Fruit fly (Drosophila melanogaster) whole organism, embryonic: ENCODE data around the gene Lcp65Ab1.
A peak's percentile ranks its signal among the peaks of the same experiment; 100 is the strongest.

ENCODE experiments used
- ATbp ChIP-seq: fragments of 200-800 bp; sonication (Bioruptor generic); optimal IDR thresholded peaks from 2 replicates; lab custom pipeline; 2017; ENCODE audit warnings: missing biosample characterization, mild to moderate bottlenecking, missing genetic modification characterization, missing genetic modification reagents
- Atf-2 ChIP-seq: fragments of 200-800 bp; sonication (Bioruptor generic); optimal IDR thresholded peaks from 2 replicates; lab custom pipeline; 2016; ENCODE audit warnings: missing biosample characterization, missing genetic modification characterization
- Atf3 ChIP-seq: fragments of 200-800 bp; sonication (Bioruptor generic); optimal IDR thresholded peaks from 3 replicates; lab custom pipeline; 2016; ENCODE audit warnings: missing biosample characterization, missing genetic modification characterization
- CG1024 ChIP-seq: fragments of 200-800 bp; sonication (Bioruptor generic); IDR thresholded peaks from 2 replicates; pipeline ENCODE4 v1.3.6; 2022; ENCODE audit warnings: missing biosample characterization, missing genetic modification characterization
- CG13123 ChIP-seq: fragments of 200-800 bp; sonication (Bioruptor generic); optimal IDR thresholded peaks from 2 replicates; lab custom pipeline; 2016; ENCODE audit warnings: missing biosample characterization, missing genetic modification characterization
- CG13287 ChIP-seq: fragments of 200-800 bp; sonication (Bioruptor generic); IDR thresholded peaks from 2 replicates; pipeline ENCODE4 v1.3.6; 2022; ENCODE audit warnings: missing biosample characterization, missing genetic modification characterization; ENCODE audit not compliant: partially characterized antibody
- CG14860 ChIP-seq: fragments of 200-800 bp; sonication (Bioruptor generic); IDR thresholded peaks from 3 replicates; pipeline ENCODE4 v1.3.6; 2022; ENCODE audit warnings: missing biosample characterization, missing genetic modification characterization; ENCODE audit not compliant: partially characterized antibody
- CG15011 ChIP-seq: fragments of 200-800 bp; sonication (Bioruptor generic); optimal IDR thresholded peaks from 3 replicates; lab custom pipeline; 2018; ENCODE audit warnings: missing biosample characterization, mild to moderate bottlenecking, missing genetic modification characterization
- CG16779 ChIP-seq: fragments of 200-800 bp; sonication (Bioruptor generic); IDR thresholded peaks from 2 replicates; pipeline ENCODE4 v1.3.6; 2022; ENCODE audit warnings: missing biosample characterization, missing genetic modification characterization
- CG16815 ChIP-seq: fragments of 200-800 bp; sonication (Bioruptor generic); optimal IDR thresholded peaks from 3 replicates; lab custom pipeline; 2017; ENCODE audit warnings: missing biosample characterization, mild to moderate bottlenecking, missing genetic modification characterization
- CG18476 ChIP-seq: fragments of 200-800 bp; sonication (Bioruptor generic); optimal IDR thresholded peaks from 2 replicates; lab custom pipeline; 2016; ENCODE audit warnings: missing biosample characterization, mild to moderate bottlenecking, missing genetic modification characterization
- CG18619 ChIP-seq: fragments of 200-800 bp; sonication (Bioruptor generic); optimal IDR thresholded peaks from 3 replicates; lab custom pipeline; 2017; ENCODE audit warnings: missing biosample characterization, mild to moderate bottlenecking, missing genetic modification characterization
- CG3163 ChIP-seq: fragments of 200-800 bp; sonication (Bioruptor generic); optimal IDR thresholded peaks from 3 replicates; lab custom pipeline; 2016; ENCODE audit warnings: missing biosample characterization, missing genetic modification characterization
- CG33557 ChIP-seq: fragments of 200-800 bp; sonication (Bioruptor generic); optimal IDR thresholded peaks from 2 replicates; lab custom pipeline; 2019; ENCODE audit warnings: missing biosample characterization, mild to moderate bottlenecking, missing genetic modification characterization, moderate library complexity
- CG4282 ChIP-seq: fragments of 200-800 bp; sonication (Bioruptor generic); optimal IDR thresholded peaks from 2 replicates; lab custom pipeline; 2016; ENCODE audit warnings: missing biosample characterization, missing genetic modification characterization
- CG4360 ChIP-seq: fragments of 200-800 bp; sonication (Bioruptor generic); IDR thresholded peaks from 2 replicates; pipeline ENCODE4 v1.3.6; 2022; ENCODE audit warnings: missing biosample characterization, missing genetic modification characterization
- CG4404 ChIP-seq: fragments of 200-800 bp; sonication (Bioruptor generic); IDR thresholded peaks from 2 replicates; pipeline ENCODE4 v1.3.6; 2022; ENCODE audit warnings: missing biosample characterization, missing genetic modification characterization
- CG7839 ChIP-seq: fragments of 200-800 bp; sonication (Bioruptor generic); optimal IDR thresholded peaks from 3 replicates; lab custom pipeline; 2018; ENCODE audit warnings: missing biosample characterization, mild to moderate bottlenecking, missing genetic modification characterization, moderate library complexity
- CG8478 ChIP-seq: fragments of >200 bp; optimal IDR thresholded peaks from 2 replicates; lab custom pipeline; 2018
- CG9437 ChIP-seq: fragments of 200-800 bp; sonication (Bioruptor generic); optimal IDR thresholded peaks from 2 replicates; lab custom pipeline; 2018; ENCODE audit warnings: missing biosample characterization, mild to moderate bottlenecking, missing genetic modification characterization
- CG9817 ChIP-seq: fragments of 200-800 bp; sonication (Bioruptor generic); optimal IDR thresholded peaks from 2 replicates; lab custom pipeline; 2018; ENCODE audit warnings: missing biosample characterization, mild to moderate bottlenecking, missing genetic modification characterization, moderate library complexity
- Chrac-16 ChIP-seq: fragments of 200-800 bp; sonication (Bioruptor generic); optimal IDR thresholded peaks from 3 replicates; lab custom pipeline; 2016; ENCODE audit warnings: missing biosample characterization, missing genetic modification characterization
- Dek ChIP-seq: fragments of 200-800 bp; sonication (Bioruptor generic); optimal IDR thresholded peaks from 3 replicates; lab custom pipeline; 2019; ENCODE audit warnings: missing biosample characterization, mild to moderate bottlenecking, missing genetic modification characterization, moderate library complexity
- Dip3 ChIP-seq: fragments of 200-800 bp; sonication (Bioruptor generic); optimal IDR thresholded peaks from 3 replicates; lab custom pipeline; 2016; ENCODE audit warnings: missing biosample characterization, missing genetic modification characterization
- Gsc ChIP-seq: fragments of 200-800 bp; sonication (Bioruptor generic); IDR thresholded peaks from 2 replicates; pipeline ENCODE4 v1.3.6; 2022; ENCODE audit warnings: missing biosample characterization, missing genetic modification characterization
- H15 ChIP-seq: fragments of 200-800 bp; sonication (Bioruptor generic); IDR thresholded peaks from 3 replicates; pipeline ENCODE4 v1.3.6; 2022; ENCODE audit warnings: missing biosample characterization, missing genetic modification characterization
- Hmx ChIP-seq: fragments of 200-800 bp; sonication (Bioruptor generic); optimal IDR thresholded peaks from 2 replicates; lab custom pipeline; 2016; ENCODE audit warnings: missing biosample characterization, missing genetic modification characterization
- Hr51 ChIP-seq, 2 experiments: fragments of 200-800 bp; sonication (Bioruptor generic); optimal IDR thresholded peaks; 2 replicates in 1 of 2; 3 replicates in 1 of 2; lab custom pipeline; 2016 to 2018; ENCODE audit warnings: missing biosample characterization in 2 of 2, missing genetic modification characterization in 2 of 2, mild to moderate bottlenecking in 1 of 2, moderate library complexity in 1 of 2
- Mes4 ChIP-seq: fragments of 200-800 bp; sonication (Bioruptor generic); optimal IDR thresholded peaks from 2 replicates; lab custom pipeline; 2016; ENCODE audit warnings: missing biosample characterization, missing genetic modification characterization
- Nf-YA ChIP-seq: fragments of 200-800 bp; sonication (Bioruptor generic); IDR thresholded peaks from 2 replicates; pipeline ENCODE4 v1.3.6; 2022; ENCODE audit warnings: missing biosample characterization, missing genetic modification characterization
- Oaz ChIP-seq: fragments of 200-800 bp; sonication (Bioruptor generic); IDR thresholded peaks from 2 replicates; pipeline ENCODE4 v1.3.6; 2022; ENCODE audit warnings: missing biosample characterization, missing genetic modification characterization
- Six4 ChIP-seq: fragments of 200-800 bp; sonication (Bioruptor generic); optimal IDR thresholded peaks from 2 replicates; lab custom pipeline; 2016; ENCODE audit warnings: missing biosample characterization, missing genetic modification characterization
- ac ChIP-seq: fragments of 200-800 bp; sonication (Bioruptor generic); optimal IDR thresholded peaks from 3 replicates; lab custom pipeline; 2017; ENCODE audit warnings: missing biosample characterization, mild to moderate bottlenecking, missing genetic modification characterization
- ato ChIP-seq: fragments of 200-800 bp; sonication (Bioruptor generic); IDR thresholded peaks from 2 replicates; pipeline ENCODE4 v1.3.6; 2022; ENCODE audit warnings: missing biosample characterization, missing genetic modification characterization; ENCODE audit not compliant: partially characterized antibody
- bigmax ChIP-seq: fragments of 200-800 bp; sonication (Bioruptor generic); optimal IDR thresholded peaks from 2 replicates; lab custom pipeline; 2018; ENCODE audit warnings: missing biosample characterization, mild to moderate bottlenecking, missing genetic modification characterization
- caup ChIP-seq: fragments of 200-800 bp; sonication (Bioruptor generic); optimal IDR thresholded peaks from 3 replicates; lab custom pipeline; 2017; ENCODE audit warnings: missing biosample characterization, mild to moderate bottlenecking, missing genetic modification characterization, moderate library complexity; ENCODE audit not compliant: severe bottlenecking
- chn ChIP-seq: fragments of 200-800 bp; sonication (Bioruptor generic); optimal IDR thresholded peaks from 2 replicates; lab custom pipeline; 2016; ENCODE audit warnings: missing biosample characterization, missing genetic modification characterization
- ci ChIP-seq: fragments of 200-800 bp; sonication (Bioruptor generic); IDR thresholded peaks from 3 replicates; pipeline ENCODE4 v1.3.6; 2022; ENCODE audit warnings: missing biosample characterization, missing genetic modification characterization
- crc ChIP-seq: fragments of 200-800 bp; sonication (Bioruptor generic); optimal IDR thresholded peaks from 2 replicates; lab custom pipeline; 2016; ENCODE audit warnings: missing biosample characterization, missing genetic modification characterization
- dmrt11E ChIP-seq: fragments of 200-800 bp; sonication (Bioruptor generic); optimal IDR thresholded peaks from 3 replicates; lab custom pipeline; 2018; ENCODE audit warnings: missing biosample characterization, mild to moderate bottlenecking, missing genetic modification characterization, moderate library complexity
- lov ChIP-seq, 2 experiments: fragments of 200-800 bp in 1 of 2; fragments of >200 bp in 1 of 2; sonication (Bioruptor generic) in 1 of 2; IDR thresholded peaks in 1 of 2; optimal IDR thresholded peaks in 1 of 2; 2 replicates in 1 of 2; 3 replicates in 1 of 2; pipeline versions ENCODE4 v1.3.6 to Lab custom; 2017 to 2022; ENCODE audit warnings: missing biosample characterization in 1 of 2, missing genetic modification characterization in 1 of 2
- otp ChIP-seq: fragments of 200-800 bp; sonication (Bioruptor generic); IDR thresholded peaks from 3 replicates; pipeline ENCODE4, ENCODE4 v1.3.6; 2022; ENCODE audit warnings: missing biosample characterization, missing genetic modification characterization
- scrt ChIP-seq: fragments of 200-800 bp; sonication (Bioruptor generic); optimal IDR thresholded peaks from 2 replicates; lab custom pipeline; 2018; ENCODE audit warnings: missing biosample characterization, mild to moderate bottlenecking, missing genetic modification characterization, moderate library complexity
- sd ChIP-seq: fragments of 200-800 bp; sonication (Bioruptor generic); optimal IDR thresholded peaks from 3 replicates; lab custom pipeline; 2018; ENCODE audit warnings: missing biosample characterization, mild to moderate bottlenecking, missing genetic modification characterization, moderate library complexity
- seq ChIP-seq: fragments of 200-800 bp; sonication (Bioruptor generic); IDR thresholded peaks from 2 replicates; pipeline ENCODE4 v1.3.6; 2022; ENCODE audit warnings: missing biosample characterization, missing genetic modification characterization
- sqz ChIP-seq: fragments of 200-800 bp; sonication (Bioruptor generic); optimal IDR thresholded peaks from 3 replicates; lab custom pipeline; 2018; ENCODE audit warnings: missing biosample characterization, mild to moderate bottlenecking, missing genetic modification characterization
- tll ChIP-seq, 2 experiments: fragments of 200-800 bp in 1 of 2; fragments of >200 bp in 1 of 2; sonication (Bioruptor generic) in 1 of 2; optimal IDR thresholded peaks; 2 replicates each; lab custom pipeline; 2017 to 2019; ENCODE audit warnings: missing biosample characterization in 2 of 2, missing genetic modification characterization in 2 of 2, mild to moderate bottlenecking in 1 of 2, moderate library complexity in 1 of 2
- wdn ChIP-seq: fragments of 200-800 bp; sonication (Bioruptor generic); IDR thresholded peaks from 2 replicates; pipeline ENCODE4 v1.3.6; 2022; ENCODE audit warnings: missing biosample characterization, missing genetic modification characterization
- zen ChIP-seq: fragments of 200-800 bp; sonication (Bioruptor generic); optimal IDR thresholded peaks from 3 replicates; lab custom pipeline; 2018; ENCODE audit warnings: missing biosample characterization, mild to moderate bottlenecking, missing genetic modification characterization, moderate library complexity

Gene Lcp65Ab1

dm6 chr3L:6184884-6185438 is 35.6 kb downstream of the Lcp65Ab1 start, which contains the start of the genes D19B and CG43293 (continued):
- TF ChIP-seq CG9437 (GFP tag; lab: Kevin White, UChicago) (peak; percentile 63), chn (GFP tag; lab: Kevin White, UChicago) (peak; percentile 96), Dek (peak; percentile 90), ATbp (peak; percentile 76), CG14860 (GFP tag; lab: Robert Waterston, UW) (no peak), zen (tag; lab: Kevin White, UChicago) (peak; percentile 77), Six4 (GFP tag; lab: Kevin White, UChicago) (peak; percentile 90), Dip3 (GFP tag; lab: Kevin White, UChicago) (peak; percentile 83), otp (peak; percentile 90), CG7839 (tag; lab: Kevin White, UChicago) (peak; percentile 88), CG9817 (peak; percentile 80), Gsc (GFP tag; lab: Robert Waterston, UW) (no peak), Chrac-16 (GFP tag; lab: Kevin White, UChicago) (peak; percentile 91), bigmax (GFP tag; lab: Kevin White, UChicago) (peak; percentile 11), CG4282 (GFP tag; lab: Kevin White, UChicago) (peak; percentile 70), sqz (GFP tag; lab: Kevin White, UChicago) (no peak), tll (GFP tag; optimal IDR thresholded peaks at IDR 0.05; lab: Kevin White, UChicago) (peak in 1 of 2 experiments; percentile 76), Nf-YA (GFP tag; lab: Robert Waterston, UW) (peak; percentile 70), CG4360 (GFP tag; lab: Robert Waterston, UW) (peak; percentile 58; the same call in 1 of the 2 replicates), ato (GFP tag; lab: Robert Waterston, UW) (peak; percentile 62), CG16815 (GFP tag; lab: Kevin White, UChicago) (peak; percentile 74), ac (GFP tag; lab: Kevin White, UChicago) (peak; percentile 28), scrt (GFP tag; lab: Kevin White, UChicago) (peak; percentile 73), CG13123 (GFP tag; lab: Kevin White, UChicago) (peak; percentile 72), seq (GFP tag; lab: Robert Waterston, UW) (peak; percentile 78), CG18619 (GFP tag; lab: Kevin White, UChicago) (peak; percentile 87), CG3163 (peak; percentile 65), crc (peak; percentile 81), lov (optimal IDR thresholded peaks at IDR 0.05; lab: Kevin White, UChicago) (no peak), lov (GFP tag; IDR thresholded peaks at IDR 0.05; lab: Robert Waterston, UW) (peak; percentile 71; the same call in 2 of the 3 replicates), CG33557 (peak; percentile 38), Oaz (GFP tag; lab: Robert Waterston, UW) (peak; percentile 66), caup (GFP tag; lab: Kevin White, UChicago) (peak; percentile 88), dmrt11E (tag; lab: Kevin White, UChicago) (peak; percentile 78), H15 (GFP tag; lab: Robert Waterston, UW) (peak; percentile 87), CG15011 (GFP tag; lab: Kevin White, UChicago) (no peak), wdn (GFP tag; lab: Robert Waterston, UW) (peak; percentile 87), Atf-2 (GFP tag; lab: Kevin White, UChicago) (peak; percentile 73), CG13287 (GFP tag; lab: Robert Waterston, UW) (peak; percentile 79), CG1024 (GFP tag; lab: Robert Waterston, UW) (peak; percentile 86), CG16779 (GFP tag; lab: Robert Waterston, UW) (peak; percentile 89), CG8478 (lab: Kevin White, UChicago) (peak; percentile 77), CG18476 (GFP tag; lab: Kevin White, UChicago) (peak; percentile 74), Hr51 (GFP tag; optimal IDR thresholded peaks at IDR 0.05; lab: Kevin White, UChicago) (peak; percentile 85 to 86), Mes4 (GFP tag; lab: Kevin White, UChicago) (peak; percentile 56), Hmx (peak; percentile 48), sd (tag; lab: Kevin White, UChicago) (peak; percentile 75), Atf3 (GFP tag; lab: Kevin White, UChicago) (peak; percentile 77), ci (GFP tag; lab: Robert Waterston, UW) (peak; percentile 97), CG4404 (GFP tag; lab: Robert Waterston, UW) (peak; percentile 73)
